Fruit fly (Drosophila melanogaster) whole organism, embryonic: Measurements from ENCODE around the gene Syt12.
A peak's percentile ranks its signal among the peaks of the same experiment; 100 is the strongest.

Experiments used
- ATbp ChIP-seq: fragments of 200-800 bp; sonication (Bioruptor generic); optimal IDR thresholded peaks from 2 replicates; lab custom pipeline; 2017; ENCODE audit warnings: missing biosample characterization, mild to moderate bottlenecking, missing genetic modification characterization, missing genetic modification reagents
- B-H2 ChIP-seq: fragments of 200-800 bp; sonication (Bioruptor generic); optimal IDR thresholded peaks from 2 replicates; lab custom pipeline; 2018; ENCODE audit warnings: missing biosample characterization, mild to moderate bottlenecking, missing genetic modification characterization
- CG10274 ChIP-seq: fragments of 200-800 bp; sonication (Bioruptor generic); optimal IDR thresholded peaks from 3 replicates; lab custom pipeline; 2017; ENCODE audit warnings: missing biosample characterization, mild to moderate bottlenecking, missing genetic modification characterization
- CG11247 ChIP-seq: fragments of 200-800 bp; sonication (Bioruptor generic); IDR thresholded peaks from 2 replicates; pipeline ENCODE4 v1.3.6; 2022; ENCODE audit warnings: missing biosample characterization, missing genetic modification characterization
- CG15514 ChIP-seq: fragments of 200-800 bp; sonication (Bioruptor generic); optimal IDR thresholded peaks from 3 replicates; lab custom pipeline; 2017; ENCODE audit warnings: missing biosample characterization, missing genetic modification characterization, mild to moderate bottlenecking, moderate library complexity, missing genetic modification reagents
- CG17186 ChIP-seq: fragments of 200-800 bp; sonication (Bioruptor generic); optimal IDR thresholded peaks from 3 replicates; lab custom pipeline; 2017; ENCODE audit warnings: missing biosample characterization, missing genetic modification reagents, missing genetic modification characterization
- CG4424 ChIP-seq: fragments of 200-800 bp; sonication (Bioruptor generic); optimal IDR thresholded peaks from 3 replicates; lab custom pipeline; 2016; ENCODE audit warnings: missing biosample characterization, missing genetic modification characterization
- CG5953 ChIP-seq: fragments of 200-800 bp; sonication (Bioruptor generic); IDR thresholded peaks from 2 replicates; pipeline ENCODE4 v1.3.6; 2022; ENCODE audit warnings: missing biosample characterization, missing genetic modification characterization
- CG6689 ChIP-seq: fragments of 200-800 bp; sonication (Bioruptor generic); IDR thresholded peaks from 2 replicates; pipeline ENCODE4 v1.3.6; 2022; ENCODE audit warnings: missing biosample characterization, missing genetic modification characterization
- CG7556 ChIP-seq: fragments of 200-800 bp; sonication (Bioruptor generic); optimal IDR thresholded peaks from 2 replicates; lab custom pipeline; 2017; ENCODE audit warnings: missing biosample characterization, mild to moderate bottlenecking, missing genetic modification characterization
- CG8924 ChIP-seq: fragments of 200-800 bp; optimal IDR thresholded peaks from 3 replicates; lab custom pipeline; 2019; ENCODE audit warnings: missing biosample characterization, mild to moderate bottlenecking, missing genetic modification characterization, moderate library complexity
- CG9817 ChIP-seq: fragments of 200-800 bp; sonication (Bioruptor generic); optimal IDR thresholded peaks from 2 replicates; lab custom pipeline; 2018; ENCODE audit warnings: missing biosample characterization, mild to moderate bottlenecking, missing genetic modification characterization, moderate library complexity
- CG9932 ChIP-seq: fragments of 200-800 bp; sonication (Bioruptor generic); IDR thresholded peaks from 2 replicates; pipeline ENCODE4 v1.3.6; 2022; ENCODE audit warnings: missing biosample characterization, missing genetic modification characterization
- Dad ChIP-seq: fragments of 200-800 bp; sonication (Bioruptor generic); optimal IDR thresholded peaks from 3 replicates; lab custom pipeline; 2016; ENCODE audit warnings: missing biosample characterization, missing genetic modification characterization
- Dp ChIP-seq: fragments of 200-800 bp; sonication (Bioruptor generic); optimal IDR thresholded peaks from 2 replicates; lab custom pipeline; 2018; ENCODE audit warnings: missing biosample characterization, mild to moderate bottlenecking, missing genetic modification characterization, moderate library complexity
- Ets65A ChIP-seq: fragments of 200-800 bp; sonication (Bioruptor generic); peaks from one replicate; lab custom pipeline; 2016; ENCODE audit warnings: missing biosample characterization, missing genetic modification characterization
- Fer2 ChIP-seq: fragments of 200-800 bp; sonication (Bioruptor generic); optimal IDR thresholded peaks from 2 replicates; lab custom pipeline; 2018; ENCODE audit warnings: missing biosample characterization, mild to moderate bottlenecking, missing genetic modification characterization, moderate library complexity
- Fer3 ChIP-seq: fragments of 200-800 bp; sonication (Bioruptor generic); optimal IDR thresholded peaks from 2 replicates; lab custom pipeline; 2018; ENCODE audit warnings: missing biosample characterization, mild to moderate bottlenecking, missing genetic modification characterization, moderate library complexity
- Gug ChIP-seq: fragments of 200-800 bp; sonication (Bioruptor generic); IDR thresholded peaks from 4 replicates; pipeline ENCODE4 v1.3.6; 2022; ENCODE audit warnings: missing biosample characterization, missing genetic modification characterization
- HLH54F ChIP-seq: fragments of 200-800 bp; sonication (Bioruptor generic); optimal IDR thresholded peaks from 3 replicates; lab custom pipeline; 2016; ENCODE audit warnings: missing biosample characterization, missing genetic modification characterization
- Hmx ChIP-seq: fragments of 200-800 bp; sonication (Bioruptor generic); optimal IDR thresholded peaks from 2 replicates; lab custom pipeline; 2016; ENCODE audit warnings: missing biosample characterization, missing genetic modification characterization
- Mad ChIP-seq: fragments of 200-800 bp; sonication (Bioruptor generic); optimal IDR thresholded peaks from 2 replicates; lab custom pipeline; 2016; ENCODE audit warnings: missing biosample characterization, missing genetic modification characterization
- Optix ChIP-seq: fragments of 200-800 bp; sonication (Bioruptor generic); IDR thresholded peaks from 3 replicates; pipeline ENCODE4 v1.3.6; 2022; ENCODE audit warnings: missing biosample characterization, missing genetic modification characterization
- Rfx ChIP-seq: fragments of 200-800 bp; sonication (Bioruptor generic); IDR thresholded peaks from 2 replicates; pipeline ENCODE4 v1.3.6; 2022; ENCODE audit warnings: missing biosample characterization, missing genetic modification characterization
- Spps ChIP-seq: fragments of 200-800 bp; sonication (Bioruptor generic); optimal IDR thresholded peaks from 2 replicates; lab custom pipeline; 2018; ENCODE audit warnings: missing biosample characterization, mild to moderate bottlenecking, missing genetic modification characterization
- Sry-β ChIP-seq: fragments of 200-800 bp; sonication (Bioruptor generic); optimal IDR thresholded peaks from 2 replicates; lab custom pipeline; 2018; ENCODE audit warnings: missing biosample characterization, mild to moderate bottlenecking, missing genetic modification characterization, moderate library complexity
- Ssrp ChIP-seq: fragments of 200-800 bp; sonication (Bioruptor generic); optimal IDR thresholded peaks from 2 replicates; lab custom pipeline; 2018; ENCODE audit warnings: missing biosample characterization, mild to moderate bottlenecking, missing genetic modification characterization, moderate library complexity
- Stat92E ChIP-seq, 3 experiments: fragments of >200 bp in 2 of 3; fragments of 200-800 bp in 1 of 3; sonication (Bioruptor generic) in 1 of 3; optimal IDR thresholded peaks; 2 replicates each; lab custom pipeline; 2017 to 2019; ENCODE audit warnings: missing biosample characterization in 3 of 3, missing genetic modification characterization in 3 of 3, mild to moderate bottlenecking in 1 of 3, moderate library complexity in 1 of 3
- Trl ChIP-seq, 3 experiments: fragments of >200 bp in 2 of 3; fragments of 200-800 bp in 1 of 3; sonication (Bioruptor generic) in 1 of 3; optimal IDR thresholded peaks; 2 replicates in 1 of 3; 3 replicates in 2 of 3; lab custom pipeline; 2016 to 2017; ENCODE audit warnings: missing biosample characterization in 1 of 3, missing genetic modification characterization in 1 of 3
- YL-1 ChIP-seq: fragments of 200-800 bp; sonication (Bioruptor generic); optimal IDR thresholded peaks from 3 replicates; lab custom pipeline; 2017; ENCODE audit warnings: missing biosample characterization, mild to moderate bottlenecking, missing genetic modification characterization
- al ChIP-seq: fragments of 200-800 bp; sonication (Bioruptor generic); IDR thresholded peaks from 2 replicates; pipeline ENCODE4 v1.3.6; 2022; ENCODE audit warnings: missing biosample characterization, missing genetic modification characterization
- cas ChIP-seq: fragments of 200-800 bp; sonication (Bioruptor generic); IDR thresholded peaks from 2 replicates; pipeline ENCODE4 v1.3.6; 2022; ENCODE audit warnings: missing biosample characterization, missing genetic modification characterization
- cg ChIP-seq: fragments of 200-800 bp; sonication (Bioruptor generic); optimal IDR thresholded peaks from 3 replicates; lab custom pipeline; 2019; ENCODE audit warnings: missing biosample characterization, mild to moderate bottlenecking, missing genetic modification characterization, moderate library complexity
- crol ChIP-seq: fragments of 200-800 bp; sonication (Bioruptor generic); IDR thresholded peaks from 2 replicates; pipeline ENCODE4 v1.3.6; 2022; ENCODE audit warnings: missing biosample characterization, missing genetic modification characterization
- dan ChIP-seq: fragments of 200-800 bp; sonication (Bioruptor generic); IDR thresholded peaks from 2 replicates; pipeline ENCODE4 v1.3.6; 2022; ENCODE audit warnings: missing biosample characterization, missing genetic modification characterization
- dati ChIP-seq: fragments of 200-800 bp; sonication (Bioruptor generic); IDR thresholded peaks from 2 replicates; pipeline ENCODE4 v1.3.6; 2022; ENCODE audit warnings: missing biosample characterization, missing genetic modification characterization
- fd102C ChIP-seq: fragments of 200-800 bp; sonication (Bioruptor generic); optimal IDR thresholded peaks from 2 replicates; lab custom pipeline; 2018; ENCODE audit warnings: missing biosample characterization, mild to moderate bottlenecking, missing genetic modification characterization, moderate library complexity
- fd3F ChIP-seq: fragments of 200-800 bp; sonication (Bioruptor generic); optimal IDR thresholded peaks from 2 replicates; lab custom pipeline; 2018; ENCODE audit warnings: missing biosample characterization, mild to moderate bottlenecking, missing genetic modification characterization, moderate library complexity
- gcm2 ChIP-seq: fragments of 200-800 bp; sonication (Bioruptor generic); optimal IDR thresholded peaks from 2 replicates; lab custom pipeline; 2016; ENCODE audit warnings: missing biosample characterization, missing genetic modification characterization
- gro ChIP-seq: fragments of 200-800 bp; sonication (Bioruptor generic); optimal IDR thresholded peaks from 2 replicates; lab custom pipeline; 2016; ENCODE audit warnings: missing biosample characterization, missing genetic modification characterization
- kah ChIP-seq: fragments of 200-800 bp; sonication (Bioruptor generic); optimal IDR thresholded peaks from 2 replicates; lab custom pipeline; 2018; ENCODE audit warnings: missing biosample characterization, mild to moderate bottlenecking, missing genetic modification characterization
- ken ChIP-seq: fragments of 200-800 bp; sonication (Bioruptor generic); IDR thresholded peaks from 3 replicates; pipeline ENCODE4 v1.3.6; 2022; ENCODE audit warnings: missing biosample characterization, missing genetic modification characterization
- maf-S ChIP-seq: fragments of 200-800 bp; sonication (Bioruptor generic); optimal IDR thresholded peaks from 2 replicates; lab custom pipeline; 2016; ENCODE audit warnings: missing biosample characterization, missing genetic modification characterization
- nau ChIP-seq: fragments of 200-800 bp; sonication (Bioruptor generic); optimal IDR thresholded peaks from 3 replicates; lab custom pipeline; 2017; ENCODE audit warnings: missing biosample characterization, mild to moderate bottlenecking, missing genetic modification characterization, missing genetic modification reagents
- nmo ChIP-seq: fragments of 200-800 bp; sonication (Bioruptor generic); optimal IDR thresholded peaks from 2 replicates; lab custom pipeline; 2018; ENCODE audit warnings: missing biosample characterization, mild to moderate bottlenecking, missing genetic modification characterization, moderate library complexity
- so ChIP-seq: fragments of 200-800 bp; sonication (Bioruptor generic); IDR thresholded peaks from 3 replicates; pipeline ENCODE4 v1.3.6; 2022; ENCODE audit warnings: missing biosample characterization, missing genetic modification characterization
- sob ChIP-seq: fragments of 200-800 bp; sonication (Bioruptor generic); IDR thresholded peaks from 2 replicates; pipeline ENCODE4 v1.3.6; 2022; ENCODE audit warnings: missing biosample characterization, missing genetic modification characterization
- zfh1 ChIP-seq: fragments of 200-800 bp; sonication (Bioruptor generic); IDR thresholded peaks from 3 replicates; pipeline ENCODE4 v1.3.6; 2022; ENCODE audit warnings: missing biosample characterization, missing genetic modification characterization

Gene Syt12

dm6 chrX:13370306-13370705 lies 11.3 kb downstream of the Syt12 start, which contains the start of gene CG1640:
Gene CG1640, plus strand, starts transcription at chrX:13370606.
- TF ChIP-seq Dp (GFP tag; lab: Kevin White, UChicago) (no peak), Ets65A (GFP tag; lab: Kevin White, UChicago) (no peak), Trl (optimal IDR thresholded peaks at IDR 0.05; lab: Kevin White, UChicago) (no peak), Trl (GFP tag; optimal IDR thresholded peaks at IDR 0.05; lab: Kevin White, UChicago) (no peak), nau (GFP tag; lab: Kevin White, UChicago) (no peak), cg (GFP tag; lab: Kevin White, UChicago) (no peak), ATbp (GFP tag; lab: Kevin White, UChicago) (no peak), CG10274 (no peak), CG4424 (GFP tag; lab: Kevin White, UChicago) (no peak), crol (GFP tag; lab: Robert Waterston, UW) (no peak), fd3F (GFP tag; lab: Kevin White, UChicago) (no peak)

dm6 chrX:13370826-13371703 lies 12.0 kb downstream of the Syt12 start:
- no peak for TF ChIP-seq Fer3 (tag; lab: Kevin White, UChicago)
- TF ChIP-seq CG8924 (tag; lab: Kevin White, UChicago): no peak
- TF ChIP-seq Stat92E (GFP tag; optimal IDR thresholded peaks at IDR 0.05; lab: Kevin White, UChicago): peak in 1 of 3 experiments; percentile 27
- TF ChIP-seq CG11247: no peak
- TF ChIP-seq CG5953: no peak
- TF ChIP-seq CG6689 (GFP tag; lab: Robert Waterston, UW): no peak
- no peak for TF ChIP-seq gcm2
- TF ChIP-seq kah (GFP tag; lab: Kevin White, UChicago): no peak
- TF ChIP-seq fd102C (GFP tag; lab: Kevin White, UChicago): no peak
- no peak for TF ChIP-seq al (GFP tag; lab: Robert Waterston, UW)
- TF ChIP-seq gro (GFP tag; lab: Kevin White, UChicago): no peak
- peak; percentile 70 for TF ChIP-seq CG15514
- no peak for TF ChIP-seq Spps (tag; lab: Kevin White, UChicago)
- no peak for TF ChIP-seq dan (GFP tag; lab: Robert Waterston, UW)
- no peak for TF ChIP-seq ken (GFP tag; lab: Robert Waterston, UW)
- TF ChIP-seq maf-S: no peak
- peak; percentile 10; the same call in 1 of the 4 replicates for TF ChIP-seq Gug
- no peak for TF ChIP-seq dati (GFP tag; lab: Robert Waterston, UW)
- TF ChIP-seq nmo (GFP tag; lab: Kevin White, UChicago): peak; percentile 15
- no peak for TF ChIP-seq Sry-β (GFP tag; lab: Kevin White, UChicago)
- TF ChIP-seq Optix (GFP tag; lab: Robert Waterston, UW): no peak
- no peak for TF ChIP-seq CG7556 (GFP tag; lab: Kevin White, UChicago)
- peak; percentile 60 for TF ChIP-seq Rfx (GFP tag; lab: Robert Waterston, UW)
- TF ChIP-seq YL-1 (GFP tag; lab: Kevin White, UChicago): peak; percentile 6
- no peak for TF ChIP-seq CG9817 (tag; lab: Kevin White, UChicago)
- TF ChIP-seq CG9932 (GFP tag; lab: Robert Waterston, UW): peak; percentile 54
- peak; percentile 13 for TF ChIP-seq HLH54F (GFP tag; lab: Kevin White, UChicago)
- no peak for TF ChIP-seq Hmx
- no peak for TF ChIP-seq CG17186 (GFP tag; lab: Kevin White, UChicago)
- TF ChIP-seq B-H2 (GFP tag; lab: Kevin White, UChicago): no peak
- TF ChIP-seq Fer2 (tag; lab: Kevin White, UChicago): no peak
- TF ChIP-seq Dad: peak; percentile 23
- TF ChIP-seq cas (GFP tag; lab: Robert Waterston, UW): no peak
- TF ChIP-seq Ssrp (tag; lab: Kevin White, UChicago): no peak
- TF ChIP-seq zfh1 (GFP tag; lab: Robert Waterston, UW): no peak
- TF ChIP-seq so: 0 out of 3 replicates have a peak, but pooled peaks have one; percentile 49
- peak; percentile 28; the same call in 1 of the 2 replicates for TF ChIP-seq sob (GFP tag; lab: Robert Waterston, UW)
- no peak for TF ChIP-seq Mad (GFP tag; lab: Kevin White, UChicago)
